Worm (Caenorhabditis elegans): ENCODE measurements around the gene K02C4.2.

K02C4.2 gene

ce11 chrII:8125439-8125838 lies 49.9 kb downstream of the K02C4.2 start:
- TF ChIP-seq efl-1 (optimal IDR thresholded peaks at IDR 0.05) (no peak), efl-1 (GFP tag; optimal IDR thresholded peaks at IDR 0.05 in 1 of 2) (peak in 1 of 2 experiments; percentile 86), blmp-1 (tag; optimal IDR thresholded peaks at IDR 0.05) (peak; percentile 73), skn-1 (tag; optimal IDR thresholded peaks at IDR 0.05) (no peak), lin-14 (GFP tag; optimal IDR thresholded peaks at IDR 0.05) (peak; percentile 8)

ce11 chrII:8126132-8126531 lies 50.6 kb downstream of the K02C4.2 start:
- TF ChIP-seq nhr-20 (tag; optimal IDR thresholded peaks at IDR 0.05): peak; percentile 18
- peak; percentile 61 for TF ChIP-seq fkh-8 (tag; optimal IDR thresholded peaks at IDR 0.05)
- no peak for TF ChIP-seq zag-1 (tag; optimal IDR thresholded peaks at IDR 0.05)
- peak; percentile 8 for TF ChIP-seq nhr-19 (GFP tag; conservative IDR thresholded peaks at IDR 0.05)
- peak; percentile 31 for TF ChIP-seq fos-1 (tag; optimal IDR thresholded peaks at IDR 0.05)
- peak; percentile 39 for TF ChIP-seq egl-13 (tag; optimal IDR thresholded peaks at IDR 0.05)
- TF ChIP-seq fkh-10 (GFP tag; optimal IDR thresholded peaks at IDR 0.05): peak; percentile 7
- peak; percentile 40 to 41 for TF ChIP-seq lin-35 (GFP tag; optimal IDR thresholded peaks at IDR 0.05)
- peak; percentile 42 for TF ChIP-seq xbp-1 (tag; optimal IDR thresholded peaks at IDR 0.05)
- peak; percentile 34 for TF ChIP-seq skn-1 (tag; optimal IDR thresholded peaks at IDR 0.05)
- peak in 1 of 2 experiments; percentile 14 for TF ChIP-seq egl-27 (tag; optimal IDR thresholded peaks at IDR 0.05)
- peak; percentile 64 for TF ChIP-seq nhr-71 (tag; optimal IDR thresholded peaks at IDR 0.05)
- TF ChIP-seq dsc-1 (tag; optimal IDR thresholded peaks at IDR 0.05): peak; percentile 38
- no peak for TF ChIP-seq unc-30 (tag; optimal IDR thresholded peaks at IDR 0.05)
- peak; percentile 84 for TF ChIP-seq lin-14 (GFP tag; optimal IDR thresholded peaks at IDR 0.05)
- TF ChIP-seq lsy-2 (tag; optimal IDR thresholded peaks at IDR 0.05): peak; percentile 45 to 85
- peak; percentile 30 for TF ChIP-seq unc-86 (tag; optimal IDR thresholded peaks at IDR 0.05)
- peak in 1 of 2 experiments; percentile 8 for TF ChIP-seq efl-1 (optimal IDR thresholded peaks at IDR 0.05)
- peak in 1 of 2 experiments; percentile 0 for TF ChIP-seq efl-1 (GFP tag; optimal IDR thresholded peaks at IDR 0.05 in 1 of 2)
- TF ChIP-seq pax-3 (tag; optimal IDR thresholded peaks at IDR 0.05): no peak
- peak; percentile 30 for TF ChIP-seq blmp-1 (tag; optimal IDR thresholded peaks at IDR 0.05)
- TF ChIP-seq rnt-1 (tag; optimal IDR thresholded peaks at IDR 0.05): peak; percentile 52
- peak; percentile 45 for TF ChIP-seq nhr-47 (tag; optimal IDR thresholded peaks at IDR 0.05)
- TF ChIP-seq snu-23 (GFP tag; optimal IDR thresholded peaks at IDR 0.05): peak; percentile 24
- no peak for TF ChIP-seq nhr-84 (tag; optimal IDR thresholded peaks at IDR 0.05)
- TF ChIP-seq irx-1 (tag; optimal IDR thresholded peaks at IDR 0.05): no peak
- TF ChIP-seq elt-2 (tag; optimal IDR thresholded peaks at IDR 0.05): no peak
- no peak for TF ChIP-seq unc-130 (tag; optimal IDR thresholded peaks at IDR 0.05)
- peak; percentile 1 for TF ChIP-seq jun-1 (tag; optimal IDR thresholded peaks at IDR 0.05)
- no peak for TF ChIP-seq nhr-76 (tag; optimal IDR thresholded peaks at IDR 0.05)
- peak; percentile 37 for TF ChIP-seq F16B12.6 (tag; optimal IDR thresholded peaks at IDR 0.05)
- peak; percentile 29 to 77 (median 63) for TF ChIP-seq ceh-82 (tag; optimal IDR thresholded peaks at IDR 0.05)
- TF ChIP-seq nhr-11 (tag; optimal IDR thresholded peaks at IDR 0.05): no peak
- TF ChIP-seq mdl-1 (tag; optimal IDR thresholded peaks at IDR 0.05): peak in 1 of 2 experiments; percentile 27
- TF ChIP-seq swsn-7 (tag; optimal IDR thresholded peaks at IDR 0.05): peak; percentile 57
- TF ChIP-seq ztf-11 (tag; optimal IDR thresholded peaks at IDR 0.05): peak in 1 of 2 experiments; percentile 12
- peak; percentile 57 for TF ChIP-seq mep-1 (tag; optimal IDR thresholded peaks at IDR 0.05)
- TF ChIP-seq ces-1 (GFP tag; optimal IDR thresholded peaks at IDR 0.05): no peak
